Worm (Caenorhabditis elegans) whole organism, L3 larva: Measurements from ENCODE around the gene zipt-7.2.

ENCODE experiments used
- egl-27 ChIP-seq: sonication (generic microtip); optimal IDR thresholded peaks from 4 replicates; lab custom pipeline; 2017; ENCODE audit warnings: missing biosample characterization, missing genetic modification reagents, missing genetic modification characterization
- fos-1 ChIP-seq: fragments of 150-350 bp; optimal IDR thresholded peaks from 2 replicates; lab custom pipeline; 2014; ENCODE audit warnings: missing biosample characterization, missing genetic modification characterization
- lin-39 ChIP-seq: fragments of 150-350 bp; optimal IDR thresholded peaks from 2 replicates; lab custom pipeline; 2018; ENCODE audit warnings: missing biosample characterization, missing genetic modification reagents, missing genetic modification characterization
- lsy-12 ChIP-seq: sonication (generic microtip); optimal IDR thresholded peaks from 2 replicates; lab custom pipeline; 2016; ENCODE audit warnings: mild to moderate bottlenecking, missing genetic modification characterization, missing compliant biosample characterization
- nfya-1 ChIP-seq: sonication (generic microtip); optimal IDR thresholded peaks from 2 replicates; lab custom pipeline; 2017; ENCODE audit warnings: missing genetic modification characterization, mild to moderate bottlenecking, missing compliant biosample characterization, antibody characterized with exemption, moderate library complexity; ENCODE audit not compliant: insufficient read depth
- nhr-237 ChIP-seq: fragments of 150-350 bp; optimal IDR thresholded peaks from 2 replicates; lab custom pipeline; 2014; ENCODE audit warnings: missing biosample characterization, missing genetic modification characterization
- nhr-76 ChIP-seq: fragments of 150-350 bp; sonication (generic microtip); optimal IDR thresholded peaks from 5 replicates; lab custom pipeline; 2014; ENCODE audit warnings: missing biosample characterization, missing genetic modification characterization
- nhr-77 ChIP-seq: fragments of 150-350 bp; optimal IDR thresholded peaks from 2 replicates; lab custom pipeline; 2014; ENCODE audit warnings: missing biosample characterization, missing genetic modification characterization
- skn-1 ChIP-seq: fragments of 150-350 bp; optimal IDR thresholded peaks from 2 replicates; lab custom pipeline; 2014; ENCODE audit warnings: missing biosample characterization, missing genetic modification characterization
- snpc-4 ChIP-seq: fragments of 150-350 bp; optimal IDR thresholded peaks from 2 replicates; lab custom pipeline; 2014; ENCODE audit warnings: missing biosample characterization, missing genetic modification characterization
- tbx-2 ChIP-seq: sonication (generic microtip); optimal IDR thresholded peaks from 2 replicates; lab custom pipeline; 2016; ENCODE audit warnings: mild to moderate bottlenecking, missing genetic modification characterization, missing compliant biosample characterization
- unc-39 ChIP-seq: sonication (generic microtip); optimal IDR thresholded peaks from 4 replicates; lab custom pipeline; 2017; ENCODE audit warnings: missing biosample characterization, missing genetic modification characterization
- unc-62 ChIP-seq: fragments of 150-350 bp; sonication (generic microtip); optimal IDR thresholded peaks from 4 replicates; lab custom pipeline; 2014; ENCODE audit warnings: missing biosample characterization, missing genetic modification reagents, missing genetic modification characterization

- TF ChIP-seq fos-1 (tag; lab: Kevin White, UChicago) (no peak), snpc-4 (tag; lab: Kevin White, UChicago) (no peak), egl-27 (no peak), unc-39 (no peak), lin-39 (tag; lab: Kevin White, UChicago) (no peak), lsy-12 (no peak), unc-62 (GFP tag; lab: Kevin White, UChicago) (no peak), nhr-237 (tag; lab: Kevin White, UChicago) (no peak), skn-1 (tag; lab: Kevin White, UChicago) (no peak), tbx-2 (tag; lab: Kevin White, UChicago) (no peak), nhr-76 (tag; lab: Kevin White, UChicago) (no peak), nfya-1 (tag; lab: Kevin White, UChicago) (no peak), nhr-77 (tag; lab: Kevin White, UChicago) (no peak)
These were observed 31.6 kb upstream of the zipt-7.2 start for ce11 chrX:15539299-15539698.
